Worm (Caenorhabditis elegans) whole organism, L4 larva: Measurements from ENCODE around the gene F40C5.2.
A peak's percentile ranks its signal among the peaks of the same experiment; 100 is the strongest.
"Not testable (repeated sequence)": the region's sequence is repeated elsewhere in the genome, so short reads cannot be mapped to it uniquely, and the experiment has no call there.

Experiments used
- Y75B8A.6 ChIP-seq: fragments of 200-800 bp; sonication (Bioruptor generic); IDR thresholded peaks from 2 replicates; pipeline ENCODE4 v1.3.6; 2022; ENCODE audit warnings: missing genetic modification reagents, missing genetic modification characterization, missing compliant biosample characterization
- aly-2 ChIP-seq: sonication (generic microtip); optimal IDR thresholded peaks from 2 replicates; lab custom pipeline; 2018; ENCODE audit warnings: missing biosample characterization, missing genetic modification characterization
- duxl-1 ChIP-seq: sonication (generic microtip); optimal IDR thresholded peaks from 2 replicates; lab custom pipeline; 2016; ENCODE audit warnings: mild to moderate bottlenecking, missing genetic modification characterization, moderate library complexity, missing compliant biosample characterization; ENCODE audit not compliant: poor library complexity
- egl-43 ChIP-seq: fragments of 200-800 bp; sonication (Bioruptor generic); IDR thresholded peaks from 2 replicates; pipeline ENCODE4 v1.3.6; 2022; ENCODE audit warnings: missing genetic modification reagents, missing genetic modification characterization, missing compliant biosample characterization
- fos-1 ChIP-seq: fragments of 150-350 bp; optimal IDR thresholded peaks from 2 replicates; lab custom pipeline; 2014; ENCODE audit warnings: missing biosample characterization, missing genetic modification characterization
- hmg-1.1 ChIP-seq: fragments of 200-800 bp; sonication (Bioruptor generic); IDR thresholded peaks from 2 replicates; pipeline ENCODE4 v1.3.6; 2022; ENCODE audit warnings: missing genetic modification reagents, missing genetic modification characterization, missing compliant biosample characterization
- lim-7 ChIP-seq: fragments of 200-800 bp; sonication (Bioruptor generic); IDR thresholded peaks from 2 replicates; pipeline ENCODE4 v1.3.6; 2022; ENCODE audit warnings: missing genetic modification characterization, missing compliant biosample characterization
- lin-13 ChIP-seq: fragments of 150-350 bp; optimal IDR thresholded peaks from 2 replicates; lab custom pipeline; 2014; ENCODE audit warnings: missing biosample characterization, missing genetic modification reagents, missing genetic modification characterization
- madf-5 ChIP-seq, 2 experiments: fragments of 200-800 bp; sonication (Bioruptor generic); IDR thresholded peaks; 2 replicates each; pipeline ENCODE4 v1.3.6; 2022; ENCODE audit warnings: missing compliant biosample characterization in 2 of 2, missing genetic modification characterization in 2 of 2
- madf-9 ChIP-seq: fragments of 200-800 bp; sonication (Bioruptor generic); conservative IDR thresholded peaks from 2 replicates; pipeline ENCODE4 v1.3.6; 2022; ENCODE audit warnings: missing genetic modification reagents, missing genetic modification characterization, missing compliant biosample characterization
- mep-1 ChIP-seq: fragments of 150-350 bp; sonication (generic microtip); optimal IDR thresholded peaks from 3 replicates; lab custom pipeline; 2014; ENCODE audit warnings: missing biosample characterization, missing genetic modification characterization
- nhr-11 ChIP-seq: fragments of 150-350 bp; optimal IDR thresholded peaks from 2 replicates; lab custom pipeline; 2014; ENCODE audit warnings: missing biosample characterization, missing genetic modification characterization
- nhr-25 ChIP-seq: sonication (generic microtip); optimal IDR thresholded peaks from 2 replicates; lab custom pipeline; 2017; ENCODE audit warnings: missing genetic modification characterization, mild to moderate bottlenecking, missing compliant biosample characterization, antibody characterized with exemption, moderate library complexity, borderline replicate concordance; ENCODE audit not compliant: insufficient read depth
- nhr-28 ChIP-seq: fragments of 150-350 bp; optimal IDR thresholded peaks from 2 replicates; lab custom pipeline; 2014; ENCODE audit warnings: missing biosample characterization, missing genetic modification characterization
- nhr-6 ChIP-seq: fragments of 150-350 bp; optimal IDR thresholded peaks from 2 replicates; lab custom pipeline; 2014; ENCODE audit warnings: missing biosample characterization, missing genetic modification characterization
- php-3 ChIP-seq: fragments of 200-800 bp; sonication (Bioruptor generic); IDR thresholded peaks from 2 replicates; pipeline ENCODE4 v1.3.6; 2022; ENCODE audit warnings: missing genetic modification reagents, missing genetic modification characterization, missing compliant biosample characterization
- pqm-1 ChIP-seq: sonication (generic microtip); optimal IDR thresholded peaks from 2 replicates; lab custom pipeline; 2017; ENCODE audit warnings: missing biosample characterization, missing genetic modification characterization
- set-16 ChIP-seq: fragments of 200-800 bp; sonication (Bioruptor generic); IDR thresholded peaks from 2 replicates; pipeline ENCODE4 v1.3.6; 2022; ENCODE audit warnings: missing genetic modification reagents, missing genetic modification characterization, missing compliant biosample characterization
- snpc-4 ChIP-seq: fragments of 150-350 bp; optimal IDR thresholded peaks from 2 replicates; lab custom pipeline; 2014; ENCODE audit warnings: missing biosample characterization, missing genetic modification characterization
- tag-97 ChIP-seq: fragments of 200-800 bp; sonication (Bioruptor generic); IDR thresholded peaks from 2 replicates; pipeline ENCODE4 v1.3.6; 2022; ENCODE audit warnings: missing genetic modification characterization, missing compliant biosample characterization
- unc-39 ChIP-seq: sonication (generic microtip); optimal IDR thresholded peaks from 2 replicates; lab custom pipeline; 2017; ENCODE audit warnings: missing biosample characterization, missing genetic modification characterization
- unc-62 ChIP-seq, 3 experiments: fragments of 150-350 bp in 1 of 3; sonication (generic microtip); optimal IDR thresholded peaks in 2 of 3; peaks in 1 of 3; 1 replicate in 1 of 3; 2 replicates in 2 of 3; lab custom pipeline; 2014 to 2017; ENCODE audit warnings: missing biosample characterization in 3 of 3, missing genetic modification characterization in 3 of 3, missing genetic modification reagents in 3 of 3, missing genotype in 1 of 3
- zfp-2 ChIP-seq: sonication (generic microtip); optimal IDR thresholded peaks from 2 replicates; lab custom pipeline; 2016; ENCODE audit warnings: mild to moderate bottlenecking, missing genetic modification characterization, missing compliant biosample characterization
- zip-11 ChIP-seq: fragments of 200-800 bp; sonication (Bioruptor generic); IDR thresholded peaks from 2 replicates; pipeline ENCODE4 v1.3.6; 2022; ENCODE audit warnings: missing genetic modification characterization, missing compliant biosample characterization
- ztf-7 ChIP-seq: fragments of 150-350 bp; optimal IDR thresholded peaks from 2 replicates; lab custom pipeline; 2014; ENCODE audit warnings: missing biosample characterization, missing genetic modification characterization

F40C5.2 gene

ce11 chrV:3552740-3553469, 17.9 kb upstream of the F40C5.2 start, which contains the start of gene T24A6.20:
T24A6.20 (plus strand) TSS chrV:3553134.
- TF ChIP-seq nhr-28 (tag; lab: Kevin White, UChicago) (peak; percentile 79), unc-62 (GFP tag; optimal IDR thresholded peaks at IDR 0.05 in 1 of 2; lab: Kevin White, UChicago) (peak in 1 of 2 experiments; percentile 69), unc-62 (tag; optimal IDR thresholded peaks at IDR 0.05; lab: Kevin White, UChicago) (no peak), php-3 (0 out of 2 replicates have a peak, but pooled peaks have one; percentile 45), aly-2 (no peak), pqm-1 (tag; lab: Kevin White, UChicago) (peak; percentile 16), mep-1 (tag; lab: Kevin White, UChicago) (no peak)

- TF ChIP-seq nhr-25 (tag; lab: Kevin White, UChicago), result no peak
- TF ChIP-seq nhr-6, result no peak
- TF ChIP-seq madf-9 (GFP tag; lab: Robert Waterston, UW), result no peak
- peak; percentile 88; the same call in 1 of the 2 replicates for TF ChIP-seq set-16
- peak; percentile 70 for TF ChIP-seq egl-43
Observed at ce11 chrV:3554869-3555268, 15.9 kb upstream of the F40C5.2 start, which contains the start of gene grl-29. grl-29 (minus strand) TSS chrV:3555236.

- no peak for TF ChIP-seq egl-43
- TF ChIP-seq fos-1 (tag; lab: Kevin White, UChicago), result no peak
- no peak for TF ChIP-seq snpc-4 (tag; lab: Kevin White, UChicago)
- no peak for TF ChIP-seq lim-7 (GFP tag; lab: Robert Waterston, UW)
- no peak for TF ChIP-seq duxl-1
- no peak for TF ChIP-seq tag-97 (GFP tag; lab: Robert Waterston, UW)
- TF ChIP-seq unc-39 (tag; lab: Kevin White, UChicago), result no peak
- TF ChIP-seq madf-9 (GFP tag; lab: Robert Waterston, UW), result no peak
- no peak for TF ChIP-seq zfp-2 (tag; lab: Kevin White, UChicago)
Observed at ce11 chrV:3555986-3556385, 14.8 kb upstream of the F40C5.2 start, which contains the start of gene grl-30. grl-30 (plus strand) TSS chrV:3556286.

ce11 chrV:3557422-3557821, 13.4 kb upstream of the F40C5.2 start, which contains the start of gene grl-31:
grl-31 (minus strand) TSS chrV:3557778.
- TF ChIP-seq madf-5 (GFP tag; IDR thresholded peaks at IDR 0.05; lab: Robert Waterston, UW), result no peak
- no peak for TF ChIP-seq nhr-11 (tag; lab: Kevin White, UChicago)
- peak; percentile 51 for TF ChIP-seq set-16
- TF ChIP-seq lim-7 (GFP tag; lab: Robert Waterston, UW), result peak; percentile 21; the same call in 1 of the 2 replicates
- TF ChIP-seq unc-62 (GFP tag; optimal IDR thresholded peaks at IDR 0.05 in 1 of 2; lab: Kevin White, UChicago), result no peak
- TF ChIP-seq unc-62 (tag; optimal IDR thresholded peaks at IDR 0.05; lab: Kevin White, UChicago), result no peak
- TF ChIP-seq, all 104 proteins: peak for 2

- TF ChIP-seq nhr-28 (tag; lab: Kevin White, UChicago); ztf-7; lin-13: not testable (repeated sequence)
Observed at ce11 chrV:3558744-3559143, 12.1 kb upstream of the F40C5.2 start, which contains the start of gene T24A6.1. T24A6.1 (plus strand) TSS chrV:3559044.

ce11 chrV:3559704-3560103, 11.1 kb upstream of the F40C5.2 start:
- TF ChIP-seq set-16, result peak; percentile 58; the same call in 1 of the 2 replicates

ce11 chrV:3562824-3563223, 8.0 kb upstream of the F40C5.2 start, which contains the start of gene T24A6.16:
T24A6.16 (minus strand) TSS chrV:3562924.
- TF ChIP-seq hmg-1.1, Y75B8A.6, zip-11 (GFP tag; lab: Robert Waterston, UW): not testable (repeated sequence)
